Fruit fly (Drosophila melanogaster) whole organism, prepupa: Measurements from ENCODE around the gene CG43658.

Source experiments
- Blimp-1 ChIP-seq: fragments of 200-800 bp; sonication (Bioruptor generic); optimal IDR thresholded peaks from 3 replicates; lab custom pipeline; 2017; ENCODE audit warnings: missing biosample characterization, missing genetic modification characterization, mild to moderate bottlenecking, moderate library complexity, missing genetic modification reagents
- CG10669 ChIP-seq: fragments of 200-800 bp; sonication (Bioruptor generic); optimal IDR thresholded peaks from 3 replicates; lab custom pipeline; 2018; ENCODE audit warnings: missing biosample characterization, mild to moderate bottlenecking, missing genetic modification characterization, moderate library complexity
- CG11294 ChIP-seq: fragments of 200-800 bp; sonication (Bioruptor generic); IDR thresholded peaks from 2 replicates; pipeline ENCODE4 v1.3.6; 2022; ENCODE audit warnings: missing biosample characterization, missing genetic modification characterization
- CG11762 ChIP-seq: fragments of 200-800 bp; sonication (Bioruptor generic); optimal IDR thresholded peaks from 3 replicates; lab custom pipeline; 2016; ENCODE audit warnings: missing biosample characterization, missing genetic modification characterization; ENCODE audit not compliant: insufficient read depth
- CG11902 ChIP-seq: fragments of 200-800 bp; sonication (Bioruptor generic); optimal IDR thresholded peaks from 3 replicates; lab custom pipeline; 2016; ENCODE audit warnings: missing biosample characterization, missing genetic modification characterization
- CG15336 ChIP-seq: fragments of 200-800 bp; sonication (Bioruptor generic); IDR thresholded peaks from 2 replicates; pipeline ENCODE4 v1.3.6; 2022; ENCODE audit warnings: missing biosample characterization, missing genetic modification characterization
- CG3032 ChIP-seq: fragments of 200-800 bp; optimal IDR thresholded peaks from 2 replicates; lab custom pipeline; 2019; ENCODE audit warnings: missing biosample characterization, mild to moderate bottlenecking, missing genetic modification characterization, moderate library complexity
- CG34406 ChIP-seq: fragments of 200-800 bp; sonication (Bioruptor generic); optimal IDR thresholded peaks from 3 replicates; lab custom pipeline; 2016; ENCODE audit warnings: missing biosample characterization, missing genetic modification characterization
- CG3919 ChIP-seq: fragments of 200-800 bp; sonication (Bioruptor generic); optimal IDR thresholded peaks from 3 replicates; lab custom pipeline; 2016; ENCODE audit warnings: missing biosample characterization, missing genetic modification characterization
- CG4318 ChIP-seq: fragments of 200-800 bp; sonication (Bioruptor generic); optimal IDR thresholded peaks from 3 replicates; lab custom pipeline; 2017; ENCODE audit warnings: missing biosample characterization, mild to moderate bottlenecking, missing genetic modification characterization
- CG6163 ChIP-seq: fragments of 200-800 bp; sonication (Bioruptor generic); IDR thresholded peaks from 3 replicates; pipeline ENCODE4 v1.3.6; 2022; ENCODE audit warnings: missing biosample characterization, missing genetic modification characterization
- CG6808 ChIP-seq: fragments of 200-800 bp; sonication (Bioruptor generic); optimal IDR thresholded peaks from 3 replicates; lab custom pipeline; 2017; ENCODE audit warnings: missing biosample characterization, missing genetic modification characterization, mild to moderate bottlenecking, moderate library complexity, missing genetic modification reagents
- CG6854 ChIP-seq: fragments of 200-800 bp; sonication (Bioruptor generic); optimal IDR thresholded peaks from 2 replicates; lab custom pipeline; 2017; ENCODE audit warnings: missing biosample characterization, mild to moderate bottlenecking, missing genetic modification characterization
- CG8119 ChIP-seq: fragments of 200-800 bp; sonication (Bioruptor generic); IDR thresholded peaks from 3 replicates; pipeline ENCODE4 v1.3.6; 2022; ENCODE audit warnings: missing biosample characterization, missing genetic modification characterization
- Eip75B ChIP-seq: fragments of 200-800 bp; sonication (Bioruptor generic); optimal IDR thresholded peaks from 3 replicates; lab custom pipeline; 2016; ENCODE audit warnings: missing biosample characterization, missing genetic modification characterization
- Eip78C ChIP-seq: fragments of 200-800 bp; sonication (Bioruptor generic); peaks from one replicate; lab custom pipeline; 2016; ENCODE audit warnings: missing biosample characterization, missing genetic modification characterization
- Eip93F ChIP-seq: fragments of 200-800 bp; sonication (Bioruptor generic); optimal IDR thresholded peaks from 2 replicates; lab custom pipeline; 2016; ENCODE audit warnings: missing biosample characterization, mild to moderate bottlenecking, missing genetic modification characterization
- Ets21C ChIP-seq: fragments of 200-800 bp; sonication (Bioruptor generic); optimal IDR thresholded peaks from 3 replicates; lab custom pipeline; 2016; ENCODE audit warnings: missing biosample characterization, missing genetic modification characterization
- Gug ChIP-seq: fragments of 200-800 bp; sonication (Bioruptor generic); IDR thresholded peaks from 2 replicates; pipeline ENCODE4 v1.3.6; 2022; ENCODE audit warnings: missing biosample characterization, missing genetic modification characterization
- Hr39 ChIP-seq: fragments of 200-800 bp; sonication (Bioruptor generic); optimal IDR thresholded peaks from 2 replicates; lab custom pipeline; 2016; ENCODE audit warnings: missing biosample characterization, missing genetic modification characterization
- Hr4 ChIP-seq: fragments of 200-800 bp; sonication (Bioruptor generic); optimal IDR thresholded peaks from 3 replicates; lab custom pipeline; 2016; ENCODE audit warnings: missing biosample characterization, missing genetic modification characterization
- Met ChIP-seq: fragments of 200-800 bp; sonication (Bioruptor generic); optimal IDR thresholded peaks from 3 replicates; lab custom pipeline; 2016; ENCODE audit warnings: missing biosample characterization, missing genetic modification characterization
- Smox ChIP-seq: fragments of 200-800 bp; sonication (Bioruptor generic); optimal IDR thresholded peaks from 3 replicates; lab custom pipeline; 2016; ENCODE audit warnings: missing biosample characterization, missing genetic modification characterization
- Sox15 ChIP-seq: fragments of 200-800 bp; sonication (Bioruptor generic); optimal IDR thresholded peaks from 3 replicates; lab custom pipeline; 2016; ENCODE audit warnings: missing biosample characterization, missing genetic modification characterization
- achi ChIP-seq: fragments of 200-800 bp; sonication (Bioruptor generic); optimal IDR thresholded peaks from 3 replicates; lab custom pipeline; 2016; ENCODE audit warnings: missing biosample characterization, missing genetic modification characterization
- cyc ChIP-seq: fragments of 200-800 bp; sonication (Bioruptor generic); optimal IDR thresholded peaks from 3 replicates; lab custom pipeline; 2016; ENCODE audit warnings: missing biosample characterization, missing genetic modification characterization
- dac ChIP-seq: fragments of 200-800 bp; sonication (Bioruptor generic); optimal IDR thresholded peaks from 2 replicates; lab custom pipeline; 2017; ENCODE audit warnings: missing biosample characterization, mild to moderate bottlenecking, missing genetic modification characterization
- dsx ChIP-seq: fragments of 200-800 bp; optimal IDR thresholded peaks from 3 replicates; lab custom pipeline; 2019; ENCODE audit warnings: missing biosample characterization, mild to moderate bottlenecking, missing genetic modification characterization, moderate library complexity; ENCODE audit not compliant: poor library complexity, severe bottlenecking
- eg ChIP-seq: fragments of 200-800 bp; sonication (Bioruptor generic); IDR thresholded peaks from 3 replicates; pipeline ENCODE4 v1.3.6; 2022; ENCODE audit warnings: missing biosample characterization, missing genetic modification characterization
- esn ChIP-seq: fragments of 200-800 bp; sonication (Bioruptor generic); optimal IDR thresholded peaks from 2 replicates; lab custom pipeline; 2016; ENCODE audit warnings: missing biosample characterization, mild to moderate bottlenecking, missing genetic modification characterization, moderate library complexity
- fd59A ChIP-seq: fragments of 200-800 bp; sonication (Bioruptor generic); optimal IDR thresholded peaks from 2 replicates; lab custom pipeline; 2017; ENCODE audit warnings: missing biosample characterization, mild to moderate bottlenecking, missing genetic modification characterization, missing genetic modification reagents
- fd85E ChIP-seq: fragments of 200-800 bp; sonication (Bioruptor generic); optimal IDR thresholded peaks from 3 replicates; lab custom pipeline; 2016; ENCODE audit warnings: missing biosample characterization, missing genetic modification characterization
- net ChIP-seq: fragments of 200-800 bp; sonication (Bioruptor generic); optimal IDR thresholded peaks from 3 replicates; lab custom pipeline; 2016; ENCODE audit warnings: missing biosample characterization, missing genetic modification characterization
- pdm3 ChIP-seq: fragments of 200-800 bp; sonication (Bioruptor generic); optimal IDR thresholded peaks from 3 replicates; lab custom pipeline; 2016; ENCODE audit warnings: missing biosample characterization, missing genetic modification characterization
- salr ChIP-seq, 2 experiments: fragments of 200-800 bp; sonication (Bioruptor generic); optimal IDR thresholded peaks; 3 replicates each; lab custom pipeline; 2016 to 2018; ENCODE audit warnings: missing biosample characterization in 2 of 2, missing genetic modification characterization in 2 of 2, mild to moderate bottlenecking in 1 of 2
- spab ChIP-seq: fragments of 200-800 bp; sonication (Bioruptor generic); optimal IDR thresholded peaks from 2 replicates; lab custom pipeline; 2017; ENCODE audit warnings: missing biosample characterization, mild to moderate bottlenecking, missing genetic modification characterization, missing genetic modification reagents
- ss ChIP-seq, 2 experiments: fragments of 200-800 bp; sonication (Bioruptor generic); optimal IDR thresholded peaks; 2 replicates in 1 of 2; 3 replicates in 1 of 2; lab custom pipeline; 2017 to 2018; ENCODE audit warnings: mild to moderate bottlenecking in 2 of 2, missing biosample characterization in 2 of 2, missing genetic modification characterization in 2 of 2, moderate library complexity in 1 of 2
- svp ChIP-seq: fragments of 200-800 bp; sonication (Bioruptor generic); peaks from one replicate; lab custom pipeline; 2016; ENCODE audit warnings: missing biosample characterization, missing genetic modification characterization

The CG43658 gene

dm6 chrX:17537276-17537675, 23.7 kb downstream of the CG43658 start (continued):
- TF ChIP-seq Smox (GFP tag; lab: Kevin White, UChicago) (no peak), Met (GFP tag; lab: Kevin White, UChicago) (peak; percentile 35), spab (GFP tag; lab: Kevin White, UChicago) (peak; percentile 32), CG15336 (GFP tag; lab: Robert Waterston, UW) (peak; percentile 60), pdm3 (GFP tag; lab: Kevin White, UChicago) (no peak), CG3032 (tag; lab: Kevin White, UChicago) (peak; percentile 71), CG11294 (GFP tag; lab: Robert Waterston, UW) (no peak), Eip75B (no peak), salr (GFP tag; optimal IDR thresholded peaks at IDR 0.05; lab: Kevin White, UChicago) (peak in 1 of 2 experiments; percentile 5), fd59A (peak; percentile 29), ss (GFP tag; optimal IDR thresholded peaks at IDR 0.05; lab: Kevin White, UChicago) (peak; percentile 64 to 75), Eip78C (peak; percentile 56), net (GFP tag; lab: Kevin White, UChicago) (peak; percentile 36), Eip93F (GFP tag; lab: Kevin White, UChicago) (no peak), dac (GFP tag; lab: Kevin White, UChicago) (no peak), CG11902 (GFP tag; lab: Kevin White, UChicago) (no peak), Hr39 (GFP tag; lab: Kevin White, UChicago) (no peak), CG4318 (no peak)

- no peak for TF ChIP-seq CG6163 (GFP tag; lab: Robert Waterston, UW)
- TF ChIP-seq CG3919, result no peak
- no peak for TF ChIP-seq CG8119
- no peak for TF ChIP-seq CG34406
- no peak for TF ChIP-seq CG10669 (GFP tag; lab: Kevin White, UChicago)
- TF ChIP-seq achi (GFP tag; lab: Kevin White, UChicago), result no peak
- TF ChIP-seq Sox15, result no peak
- TF ChIP-seq cyc (GFP tag; lab: Kevin White, UChicago), result no peak
- no peak for TF ChIP-seq svp
- no peak for TF ChIP-seq CG11762 (GFP tag; lab: Kevin White, UChicago)
- no peak for TF ChIP-seq CG6854 (GFP tag; lab: Kevin White, UChicago)
- no peak for TF ChIP-seq Blimp-1 (GFP tag; lab: Kevin White, UChicago)
- no peak for TF ChIP-seq Eip78C
- no peak for TF ChIP-seq CG4318
- no peak for TF ChIP-seq fd85E (GFP tag; lab: Kevin White, UChicago)
- no peak for TF ChIP-seq Hr39 (GFP tag; lab: Kevin White, UChicago)
- no peak for TF ChIP-seq Gug (GFP tag; lab: Robert Waterston, UW)
- no peak for TF ChIP-seq fd59A
Observed at dm6 chrX:17534321-17534720, 26.7 kb downstream of the CG43658 start.

dm6 chrX:17532158-17532557, 28.8 kb downstream of the CG43658 start:
- TF ChIP-seq pdm3 (GFP tag; lab: Kevin White, UChicago) (no peak), fd59A (no peak), svp (peak; percentile 58), Ets21C (GFP tag; lab: Kevin White, UChicago) (no peak), Hr39 (GFP tag; lab: Kevin White, UChicago) (no peak), Eip78C (peak; percentile 18), dsx (GFP tag; lab: Kevin White, UChicago) (no peak), Hr4 (GFP tag; lab: Kevin White, UChicago) (no peak), CG6808 (no peak), eg (GFP tag; lab: Robert Waterston, UW) (no peak), esn (no peak)
